Fruit fly (Drosophila melanogaster) whole organism, embryonic: ENCODE measurements around the gene CG16710.
A peak's percentile ranks its signal among the peaks of the same experiment; 100 is the strongest.

ENCODE experiments used
- Abd-B ChIP-seq: fragments of 200-800 bp; sonication (Bioruptor generic); optimal IDR thresholded peaks from 2 replicates; lab custom pipeline; 2018; ENCODE audit warnings: missing biosample characterization, mild to moderate bottlenecking, missing genetic modification characterization, moderate library complexity
- Atf3 ChIP-seq: fragments of 200-800 bp; sonication (Bioruptor generic); optimal IDR thresholded peaks from 3 replicates; lab custom pipeline; 2016; ENCODE audit warnings: missing biosample characterization, missing genetic modification characterization
- BEAF-32 ChIP-seq: fragments of 200-800 bp; sonication (Bioruptor generic); optimal IDR thresholded peaks from 3 replicates; lab custom pipeline; 2017; ENCODE audit warnings: missing biosample characterization, missing genetic modification characterization, mild to moderate bottlenecking, moderate library complexity, missing genetic modification reagents
- CG10959 ChIP-seq: fragments of 200-800 bp; sonication (Bioruptor generic); IDR thresholded peaks from 2 replicates; pipeline ENCODE4 v1.3.6; 2022; ENCODE audit warnings: missing biosample characterization, missing genetic modification characterization
- CG11093 ChIP-seq: fragments of 200-800 bp; sonication (Bioruptor generic); IDR thresholded peaks from 3 replicates; pipeline ENCODE4 v1.3.6; 2022; ENCODE audit warnings: missing biosample characterization, missing genetic modification characterization
- CG11560 ChIP-seq: fragments of 200-800 bp; sonication (Bioruptor generic); IDR thresholded peaks from 3 replicates; pipeline ENCODE4 v1.3.6; 2022; ENCODE audit warnings: missing biosample characterization, missing genetic modification characterization
- CG12391 ChIP-seq: fragments of 200-800 bp; sonication (Bioruptor generic); optimal IDR thresholded peaks from 3 replicates; lab custom pipeline; 2018; ENCODE audit warnings: missing biosample characterization, mild to moderate bottlenecking, missing genetic modification characterization, moderate library complexity
- CG12744 ChIP-seq: fragments of 200-800 bp; sonication (Bioruptor generic); optimal IDR thresholded peaks from 2 replicates; lab custom pipeline; 2016; ENCODE audit warnings: missing biosample characterization, missing genetic modification characterization
- CG14860 ChIP-seq: fragments of 200-800 bp; sonication (Bioruptor generic); IDR thresholded peaks from 3 replicates; pipeline ENCODE4 v1.3.6; 2022; ENCODE audit warnings: missing biosample characterization, missing genetic modification characterization; ENCODE audit not compliant: partially characterized antibody
- CG17385 ChIP-seq: fragments of 200-800 bp; sonication (Bioruptor generic); optimal IDR thresholded peaks from 3 replicates; lab custom pipeline; 2018; ENCODE audit warnings: missing biosample characterization, mild to moderate bottlenecking, missing genetic modification characterization
- CG32767 ChIP-seq: fragments of 200-800 bp; sonication (Bioruptor generic); IDR thresholded peaks from 2 replicates; pipeline ENCODE4 v1.3.6; 2022; ENCODE audit warnings: missing biosample characterization, missing genetic modification characterization
- CG3847 ChIP-seq: fragments of 200-800 bp; sonication (Bioruptor generic); IDR thresholded peaks from 2 replicates; pipeline ENCODE4 v1.3.6; 2022; ENCODE audit warnings: missing biosample characterization, missing genetic modification characterization
- CG4282 ChIP-seq: fragments of 200-800 bp; sonication (Bioruptor generic); optimal IDR thresholded peaks from 2 replicates; lab custom pipeline; 2016; ENCODE audit warnings: missing biosample characterization, missing genetic modification characterization
- CG4328 ChIP-seq: fragments of 200-800 bp; sonication (Bioruptor generic); optimal IDR thresholded peaks from 3 replicates; lab custom pipeline; 2017; ENCODE audit warnings: missing biosample characterization, missing genetic modification reagents, missing genetic modification characterization
- CG4707 ChIP-seq: fragments of 200-800 bp; sonication (Bioruptor generic); optimal IDR thresholded peaks from 2 replicates; lab custom pipeline; 2018; ENCODE audit warnings: missing biosample characterization, mild to moderate bottlenecking, missing genetic modification characterization, moderate library complexity
- CG6689 ChIP-seq: fragments of 200-800 bp; sonication (Bioruptor generic); IDR thresholded peaks from 2 replicates; pipeline ENCODE4 v1.3.6; 2022; ENCODE audit warnings: missing biosample characterization, missing genetic modification characterization
- CG7839 ChIP-seq: fragments of 200-800 bp; sonication (Bioruptor generic); optimal IDR thresholded peaks from 3 replicates; lab custom pipeline; 2018; ENCODE audit warnings: missing biosample characterization, mild to moderate bottlenecking, missing genetic modification characterization, moderate library complexity
- CHES-1-like ChIP-seq: fragments of 200-800 bp; sonication (Bioruptor generic); optimal IDR thresholded peaks from 2 replicates; lab custom pipeline; 2016; ENCODE audit warnings: missing biosample characterization, missing genetic modification characterization
- Chrac-16 ChIP-seq: fragments of 200-800 bp; sonication (Bioruptor generic); optimal IDR thresholded peaks from 3 replicates; lab custom pipeline; 2016; ENCODE audit warnings: missing biosample characterization, missing genetic modification characterization
- Dek ChIP-seq: fragments of 200-800 bp; sonication (Bioruptor generic); optimal IDR thresholded peaks from 3 replicates; lab custom pipeline; 2019; ENCODE audit warnings: missing biosample characterization, mild to moderate bottlenecking, missing genetic modification characterization, moderate library complexity
- Dip3 ChIP-seq: fragments of 200-800 bp; sonication (Bioruptor generic); optimal IDR thresholded peaks from 3 replicates; lab custom pipeline; 2016; ENCODE audit warnings: missing biosample characterization, missing genetic modification characterization
- Fer1 ChIP-seq: fragments of 200-800 bp; sonication (Bioruptor generic); optimal IDR thresholded peaks from 2 replicates; lab custom pipeline; 2017; ENCODE audit warnings: missing biosample characterization, mild to moderate bottlenecking, missing genetic modification characterization
- HHEX ChIP-seq: fragments of 200-800 bp; sonication (Bioruptor generic); optimal IDR thresholded peaks from 3 replicates; lab custom pipeline; 2017; ENCODE audit warnings: missing biosample characterization, mild to moderate bottlenecking, missing genetic modification characterization, missing genetic modification reagents
- Hr39 ChIP-seq: fragments of >200 bp; optimal IDR thresholded peaks from 2 replicates; lab custom pipeline; 2017
- Mad ChIP-seq: fragments of 200-800 bp; sonication (Bioruptor generic); optimal IDR thresholded peaks from 2 replicates; lab custom pipeline; 2016; ENCODE audit warnings: missing biosample characterization, missing genetic modification characterization
- NC2β ChIP-seq: fragments of 200-800 bp; sonication (Bioruptor generic); optimal IDR thresholded peaks from 2 replicates; lab custom pipeline; 2016; ENCODE audit warnings: missing biosample characterization, missing genetic modification characterization
- Oaz ChIP-seq: fragments of 200-800 bp; sonication (Bioruptor generic); IDR thresholded peaks from 2 replicates; pipeline ENCODE4 v1.3.6; 2022; ENCODE audit warnings: missing biosample characterization, missing genetic modification characterization
- PHDP ChIP-seq: fragments of 200-800 bp; sonication (Bioruptor generic); optimal IDR thresholded peaks from 3 replicates; lab custom pipeline; 2018; ENCODE audit warnings: missing biosample characterization, mild to moderate bottlenecking, missing genetic modification characterization, moderate library complexity
- Side ChIP-seq: fragments of 200-800 bp; sonication (Bioruptor generic); optimal IDR thresholded peaks from 2 replicates; lab custom pipeline; 2016; ENCODE audit warnings: missing biosample characterization, missing genetic modification characterization
- Spps ChIP-seq: fragments of 200-800 bp; sonication (Bioruptor generic); optimal IDR thresholded peaks from 2 replicates; lab custom pipeline; 2018; ENCODE audit warnings: missing biosample characterization, mild to moderate bottlenecking, missing genetic modification characterization
- TFAM ChIP-seq: fragments of 200-800 bp; sonication (Bioruptor generic); optimal IDR thresholded peaks from 2 replicates; lab custom pipeline; 2017; ENCODE audit warnings: missing biosample characterization, missing genetic modification characterization, inconsistent platforms
- ara ChIP-seq: fragments of 200-800 bp; sonication (Bioruptor generic); IDR thresholded peaks from 2 replicates; pipeline ENCODE4 v1.3.6; 2022; ENCODE audit warnings: missing biosample characterization, missing genetic modification characterization
- btn ChIP-seq: fragments of 200-800 bp; sonication (Bioruptor generic); optimal IDR thresholded peaks from 2 replicates; lab custom pipeline; 2016; ENCODE audit warnings: missing biosample characterization, missing genetic modification characterization
- chm ChIP-seq: fragments of 200-800 bp; sonication (Bioruptor generic); IDR thresholded peaks from 2 replicates; pipeline ENCODE4 v1.3.6; 2022; ENCODE audit warnings: missing biosample characterization, missing genetic modification characterization
- chn ChIP-seq: fragments of 200-800 bp; sonication (Bioruptor generic); optimal IDR thresholded peaks from 2 replicates; lab custom pipeline; 2016; ENCODE audit warnings: missing biosample characterization, missing genetic modification characterization
- dati ChIP-seq: fragments of 200-800 bp; sonication (Bioruptor generic); IDR thresholded peaks from 2 replicates; pipeline ENCODE4 v1.3.6; 2022; ENCODE audit warnings: missing biosample characterization, missing genetic modification characterization
- dm ChIP-seq: fragments of 200-800 bp; sonication (Bioruptor generic); optimal IDR thresholded peaks from 3 replicates; lab custom pipeline; 2016; ENCODE audit warnings: missing biosample characterization, missing genetic modification characterization
- dmrt11E ChIP-seq: fragments of 200-800 bp; sonication (Bioruptor generic); optimal IDR thresholded peaks from 3 replicates; lab custom pipeline; 2018; ENCODE audit warnings: missing biosample characterization, mild to moderate bottlenecking, missing genetic modification characterization, moderate library complexity
- dysf ChIP-seq: fragments of 200-800 bp; sonication (Bioruptor generic); IDR thresholded peaks from 3 replicates; pipeline ENCODE4 v1.3.6; 2022; ENCODE audit warnings: missing biosample characterization, missing genetic modification characterization
- hbn ChIP-seq: fragments of 200-800 bp; sonication (Bioruptor generic); IDR thresholded peaks from 2 replicates; pipeline ENCODE4 v1.3.6; 2022; ENCODE audit warnings: missing biosample characterization, missing genetic modification characterization; ENCODE audit not compliant: partially characterized antibody
- knrl ChIP-seq: fragments of 200-800 bp; sonication (Bioruptor generic); IDR thresholded peaks from 3 replicates; pipeline ENCODE4 v1.3.6; 2022; ENCODE audit warnings: missing biosample characterization, missing genetic modification characterization; ENCODE audit not compliant: partially characterized antibody
- lbe ChIP-seq: fragments of 200-800 bp; sonication (Bioruptor generic); optimal IDR thresholded peaks from 2 replicates; lab custom pipeline; 2016; ENCODE audit warnings: missing biosample characterization, mild to moderate bottlenecking, missing genetic modification characterization
- luna ChIP-seq: fragments of 200-800 bp; sonication (Bioruptor generic); optimal IDR thresholded peaks from 2 replicates; lab custom pipeline; 2016; ENCODE audit warnings: missing biosample characterization, missing genetic modification characterization
- mirr ChIP-seq: fragments of 200-800 bp; sonication (Bioruptor generic); optimal IDR thresholded peaks from 3 replicates; lab custom pipeline; 2018; ENCODE audit warnings: missing biosample characterization, mild to moderate bottlenecking, missing genetic modification characterization
- pzg ChIP-seq: fragments of 200-800 bp; sonication (Bioruptor generic); optimal IDR thresholded peaks from 3 replicates; lab custom pipeline; 2018; ENCODE audit warnings: missing biosample characterization, mild to moderate bottlenecking, missing genetic modification characterization, moderate library complexity
- sim ChIP-seq: fragments of 200-800 bp; sonication (Bioruptor generic); IDR thresholded peaks from 2 replicates; pipeline ENCODE4 v1.3.6; 2022; ENCODE audit warnings: missing biosample characterization, missing genetic modification characterization
- ssp ChIP-seq: fragments of 200-800 bp; sonication (Bioruptor generic); IDR thresholded peaks from 2 replicates; pipeline ENCODE4 v1.3.6; 2022; ENCODE audit warnings: missing biosample characterization, missing genetic modification characterization
- tin ChIP-seq: fragments of 200-800 bp; sonication (Bioruptor generic); optimal IDR thresholded peaks from 3 replicates; lab custom pipeline; 2016; ENCODE audit warnings: missing biosample characterization, missing genetic modification characterization
- trh ChIP-seq: fragments of 200-800 bp; sonication (Bioruptor generic); optimal IDR thresholded peaks from 2 replicates; lab custom pipeline; 2016; ENCODE audit warnings: missing biosample characterization, missing genetic modification characterization

Gene CG16710

DNA sequence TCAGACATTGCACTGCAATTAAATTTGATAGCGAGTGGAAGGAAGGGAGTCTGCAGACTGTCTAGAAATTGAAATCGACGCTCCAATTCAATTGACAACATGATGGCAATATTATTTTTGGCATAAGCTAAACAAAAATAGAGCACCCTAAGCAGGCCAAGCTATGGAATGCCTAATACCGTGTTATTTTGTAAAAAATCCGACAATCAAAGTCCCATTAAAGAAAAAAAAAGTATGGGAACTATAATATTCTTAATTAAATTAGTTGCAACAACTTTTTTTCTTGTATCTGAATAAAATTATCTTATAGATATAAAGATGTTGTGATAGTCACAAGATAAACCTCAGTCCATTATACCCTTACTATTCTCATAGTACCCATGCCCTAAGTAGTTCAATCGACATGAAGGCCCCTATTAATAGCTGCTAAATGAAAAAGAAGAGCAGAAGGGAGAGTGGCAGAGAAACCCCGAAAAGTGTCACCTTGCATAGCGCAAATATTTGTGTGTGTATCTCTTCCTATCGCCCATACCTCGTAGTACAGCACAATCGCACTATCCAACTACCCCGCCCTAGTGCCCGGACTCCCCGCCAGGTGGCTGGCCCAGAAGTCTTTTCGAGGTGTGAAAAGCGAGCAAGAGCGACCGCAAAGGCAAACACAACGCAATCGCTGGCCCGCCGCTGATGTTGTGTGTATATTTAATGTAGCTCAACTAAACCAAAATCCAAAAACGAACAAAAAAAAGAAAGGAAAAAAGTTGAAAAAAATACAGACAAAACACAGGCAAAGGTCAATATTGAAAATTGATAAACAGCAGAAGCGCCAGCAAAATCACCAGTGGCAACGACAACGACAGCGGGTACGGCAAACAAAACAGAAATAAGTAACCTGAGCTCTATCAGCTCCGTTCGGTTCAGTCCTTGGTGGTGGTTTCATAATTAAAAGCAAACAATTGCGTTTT, 24.7 kb upstream of the CG16710 start (continued):
- TF ChIP-seq ssp (GFP tag; lab: Robert Waterston, UW) (no peak), Dek (tag; lab: Kevin White, UChicago) (peak; percentile 24), dmrt11E (tag; lab: Kevin White, UChicago) (peak; percentile 86), knrl (GFP tag; lab: Robert Waterston, UW) (no peak), Atf3 (peak; percentile 41), sim (GFP tag; lab: Robert Waterston, UW) (0 out of 2 replicates have a peak, but pooled peaks have one; percentile 37), CG6689 (GFP tag; lab: Robert Waterston, UW) (peak; percentile 63), dysf (peak; percentile 57; the same call in 2 of the 3 replicates), CG4707 (GFP tag; lab: Kevin White, UChicago) (peak; percentile 66), CG3847 (GFP tag; lab: Robert Waterston, UW) (0 out of 2 replicates have a peak, but pooled peaks have one; percentile 4), Fer1 (GFP tag; lab: Kevin White, UChicago) (peak; percentile 70), CG4328 (peak; percentile 58), CG12744 (GFP tag; lab: Kevin White, UChicago) (peak; percentile 50), HHEX (GFP tag; lab: Kevin White, UChicago) (peak; percentile 80), dati (GFP tag; lab: Robert Waterston, UW) (no peak), Hr39 (lab: Kevin White, UChicago) (no peak), PHDP (tag; lab: Kevin White, UChicago) (peak; percentile 43), Side (GFP tag; lab: Kevin White, UChicago) (peak; percentile 78), pzg (no peak), CHES-1-like (peak; percentile 80), CG17385 (GFP tag; lab: Kevin White, UChicago) (peak; percentile 65), chn (no peak), tin (no peak), CG11560 (tag; lab: Robert Waterston, UW) (no peak), Spps (tag; lab: Kevin White, UChicago) (peak; percentile 37), CG4282 (GFP tag; lab: Kevin White, UChicago) (no peak), trh (peak; percentile 38), CG10959 (GFP tag; lab: Robert Waterston, UW) (no peak; the same call in 1 of the 2 replicates), TFAM (GFP tag; lab: Kevin White, UChicago) (peak; percentile 23), btn (peak; percentile 19), NC2β (GFP tag; lab: Kevin White, UChicago) (peak; percentile 73), lbe (GFP tag; lab: Kevin White, UChicago) (no peak), dm (GFP tag; lab: Kevin White, UChicago) (peak; percentile 45), Mad (GFP tag; lab: Kevin White, UChicago) (peak; percentile 30), CG32767 (peak; percentile 50; the same call in 1 of the 2 replicates), CG12391 (tag; lab: Kevin White, UChicago) (peak; percentile 42), hbn (GFP tag; lab: Robert Waterston, UW) (no peak), Abd-B (GFP tag; lab: Kevin White, UChicago) (no peak), Chrac-16 (GFP tag; lab: Kevin White, UChicago) (no peak), BEAF-32 (GFP tag; lab: Kevin White, UChicago) (no peak), mirr (GFP tag; lab: Kevin White, UChicago) (peak; percentile 76), CG14860 (GFP tag; lab: Robert Waterston, UW) (no peak), Dip3 (GFP tag; lab: Kevin White, UChicago) (peak; percentile 17), CG11093 (GFP tag; lab: Robert Waterston, UW) (no peak), ara (GFP tag; lab: Robert Waterston, UW) (peak; percentile 54; the same call in 1 of the 2 replicates), luna (no peak), CG7839 (tag; lab: Kevin White, UChicago) (peak; percentile 33), chm (GFP tag; lab: Robert Waterston, UW) (peak; percentile 86; the same call in 1 of the 2 replicates), Oaz (no peak)
